Fruit fly (Drosophila melanogaster): ENCODE measurements around the gene nmo.

- TF ChIP-seq acj6 (GFP tag; optimal IDR thresholded peaks at IDR 0.05) = no peak
- no peak for TF ChIP-seq Sox102F (GFP tag; optimal IDR thresholded peaks at IDR 0.05)
- TF ChIP-seq vri (GFP tag; optimal IDR thresholded peaks at IDR 0.05) = no peak
- peak; percentile 36 for TF ChIP-seq CG10631 (GFP tag; optimal IDR thresholded peaks at IDR 0.05)
- TF ChIP-seq CG6276 (GFP tag; optimal IDR thresholded peaks at IDR 0.05) = no peak
- TF ChIP-seq CG6854 (GFP tag; optimal IDR thresholded peaks at IDR 0.05) = no peak
- TF ChIP-seq lz (GFP tag; optimal IDR thresholded peaks at IDR 0.05) = peak; percentile 27
- no peak for TF ChIP-seq Lpt (GFP tag; optimal IDR thresholded peaks at IDR 0.05)
- peak; percentile 79 for TF ChIP-seq dsx (GFP tag; optimal IDR thresholded peaks at IDR 0.05; ENCODE audit: poor library complexity, severe bottlenecking)
- peak; percentile 38 for TF ChIP-seq Sox14 (GFP tag; optimal IDR thresholded peaks at IDR 0.05)
- TF ChIP-seq CG8119 (GFP tag; IDR thresholded peaks at IDR 0.05) = no peak
- TF ChIP-seq topi (GFP tag; optimal IDR thresholded peaks at IDR 0.05) = peak; percentile 39
- no peak for TF ChIP-seq Eip78C (GFP tag)
- no peak for TF ChIP-seq Hr38 (GFP tag; optimal IDR thresholded peaks at IDR 0.05)
These were observed 34.4 kb downstream of the nmo start for dm6 chr3L:8013001-8013864.

Measured in whole organism, prepupa.